Fruit fly (Drosophila melanogaster): ENCODE data around the gene Cipc.

Cipc gene

dm6 chr3R:26137189-26137588, 30.5 kb downstream of the Cipc start:
- TF ChIP-seq CG17801 (GFP tag; optimal IDR thresholded peaks at IDR 0.05; ENCODE audit: partially characterized antibody) = no peak

- no peak for TF ChIP-seq CG17801 (GFP tag; optimal IDR thresholded peaks at IDR 0.05; ENCODE audit: partially characterized antibody)
Observed at dm6 chr3R:26170644-26171043, 64.0 kb downstream of the Cipc start, which contains the start of gene CG31323. Gene CG31323, plus strand, starts transcription at chr3R:26170847.

- TF ChIP-seq CG17801 (GFP tag; optimal IDR thresholded peaks at IDR 0.05; ENCODE audit: partially characterized antibody) = no peak
Observed at dm6 chr3R:26172040-26172439, 65.4 kb downstream of the Cipc start.
